Worm (Caenorhabditis elegans): ENCODE results near the gene F41G3.3.
"Not testable (repeated sequence)": the region's sequence is repeated elsewhere in the genome, so short reads cannot be mapped to it uniquely, and the experiment has no call there.

DNA sequence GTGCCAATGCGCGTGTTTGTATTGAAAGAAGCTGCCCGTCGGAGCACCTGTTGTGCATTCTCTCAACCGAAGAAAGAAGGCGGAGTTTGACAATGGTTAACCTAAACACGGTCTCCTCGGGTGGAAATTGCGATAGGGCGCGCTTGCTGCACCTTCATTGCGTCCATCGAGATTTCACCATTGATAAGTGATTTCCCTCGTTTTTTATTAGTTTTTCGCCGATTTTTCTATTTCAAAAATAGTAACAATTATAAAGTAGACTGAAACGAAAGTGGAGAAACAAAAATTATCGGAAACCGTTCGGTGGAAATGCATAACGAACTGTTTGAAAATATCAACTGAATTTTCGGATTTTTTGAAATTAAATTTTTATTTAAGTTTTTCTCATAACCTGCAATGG, 18.7 kb downstream of the F41G3.3 start, which contains the start of gene agr-1:
- TF ChIP-seq lin-15B (tag; optimal IDR thresholded peaks at IDR 0.05); ama-1 (optimal IDR thresholded peaks at IDR 0.05); C04F5.9 (tag; optimal IDR thresholded peaks at IDR 0.05); unc-62 (GFP tag; optimal IDR thresholded peaks at IDR 0.05); lin-14 (GFP tag; optimal IDR thresholded peaks at IDR 0.05); ces-1 (GFP tag; optimal IDR thresholded peaks at IDR 0.05); lir-3 (tag; optimal IDR thresholded peaks at IDR 0.05; ENCODE audit: poor library complexity); fkh-4 (tag; optimal IDR thresholded peaks at IDR 0.05; ENCODE audit: borderline replicate concordance); egl-27 (tag; optimal IDR thresholded peaks at IDR 0.05); nhr-76 (tag; optimal IDR thresholded peaks at IDR 0.05); tbx-2 (tag; optimal IDR thresholded peaks at IDR 0.05); nhr-20 (tag; optimal IDR thresholded peaks at IDR 0.05): not testable (repeated sequence)
